Fruit fly (Drosophila melanogaster) whole organism, embryonic: ENCODE measurements around the gene CG42449.

Experiments used
- C15 ChIP-seq: fragments of 200-800 bp; sonication (Bioruptor generic); IDR thresholded peaks from 3 replicates; pipeline ENCODE4 v1.3.6; 2022; ENCODE audit warnings: missing biosample characterization, missing genetic modification characterization
- CG10321 ChIP-seq: fragments of 200-800 bp; sonication (Bioruptor generic); IDR thresholded peaks from 2 replicates; pipeline ENCODE4 v1.3.6; 2022; ENCODE audit warnings: missing biosample characterization, missing genetic modification characterization
- CG10366 ChIP-seq: fragments of 200-800 bp; sonication (Bioruptor generic); IDR thresholded peaks from 2 replicates; pipeline ENCODE4 v1.3.6; 2022; ENCODE audit warnings: missing biosample characterization, missing genetic modification characterization
- CG10543 ChIP-seq: fragments of 200-800 bp; sonication (Bioruptor generic); optimal IDR thresholded peaks from 3 replicates; lab custom pipeline; 2017; ENCODE audit warnings: missing biosample characterization, mild to moderate bottlenecking, missing genetic modification characterization, moderate library complexity
- CG11723 ChIP-seq: fragments of 200-800 bp; sonication (Bioruptor generic); optimal IDR thresholded peaks from 2 replicates; lab custom pipeline; 2017; ENCODE audit warnings: missing biosample characterization, mild to moderate bottlenecking, missing genetic modification characterization
- CG12236 ChIP-seq: fragments of 200-800 bp; sonication (Bioruptor generic); optimal IDR thresholded peaks from 2 replicates; lab custom pipeline; 2016; ENCODE audit warnings: missing biosample characterization, missing genetic modification characterization
- CG13123 ChIP-seq: fragments of 200-800 bp; sonication (Bioruptor generic); optimal IDR thresholded peaks from 2 replicates; lab custom pipeline; 2016; ENCODE audit warnings: missing biosample characterization, missing genetic modification characterization
- CG14965 ChIP-seq: fragments of 200-800 bp; sonication (Bioruptor generic); optimal IDR thresholded peaks from 2 replicates; lab custom pipeline; 2016; ENCODE audit warnings: missing biosample characterization, missing genetic modification characterization, borderline replicate concordance
- CG1529 ChIP-seq: fragments of 200-800 bp; sonication (Bioruptor generic); optimal IDR thresholded peaks from 3 replicates; lab custom pipeline; 2018; ENCODE audit warnings: missing biosample characterization, missing genetic modification characterization
- CG17385 ChIP-seq: fragments of 200-800 bp; sonication (Bioruptor generic); optimal IDR thresholded peaks from 3 replicates; lab custom pipeline; 2018; ENCODE audit warnings: missing biosample characterization, mild to moderate bottlenecking, missing genetic modification characterization
- CG17802 ChIP-seq: fragments of 200-800 bp; sonication (Bioruptor generic); optimal IDR thresholded peaks from 2 replicates; lab custom pipeline; 2018; ENCODE audit warnings: missing biosample characterization, mild to moderate bottlenecking, missing genetic modification characterization, moderate library complexity
- CG3726 ChIP-seq: fragments of 200-800 bp; sonication (Bioruptor generic); IDR thresholded peaks from 3 replicates; pipeline ENCODE4, ENCODE4 v1.3.6; 2022; ENCODE audit warnings: missing biosample characterization, missing genetic modification characterization
- CG4328 ChIP-seq: fragments of 200-800 bp; sonication (Bioruptor generic); optimal IDR thresholded peaks from 3 replicates; lab custom pipeline; 2017; ENCODE audit warnings: missing biosample characterization, missing genetic modification reagents, missing genetic modification characterization
- CG4424 ChIP-seq: fragments of 200-800 bp; sonication (Bioruptor generic); optimal IDR thresholded peaks from 3 replicates; lab custom pipeline; 2016; ENCODE audit warnings: missing biosample characterization, missing genetic modification characterization
- CG4730 ChIP-seq: fragments of 200-800 bp; sonication (Bioruptor generic); IDR thresholded peaks from 2 replicates; pipeline ENCODE4 v1.3.6; 2022; ENCODE audit warnings: missing biosample characterization, missing genetic modification characterization
- CG7357 ChIP-seq: fragments of 200-800 bp; sonication (Bioruptor generic); IDR thresholded peaks from 3 replicates; pipeline ENCODE4 v1.3.6; 2022; ENCODE audit warnings: missing biosample characterization, missing genetic modification characterization
- CG8478 ChIP-seq: fragments of >200 bp; optimal IDR thresholded peaks from 2 replicates; lab custom pipeline; 2018
- Doc3 ChIP-seq: fragments of 200-800 bp; sonication (Bioruptor generic); IDR thresholded peaks from 3 replicates; pipeline ENCODE4 v1.3.6; 2022; ENCODE audit warnings: missing biosample characterization, missing genetic modification characterization; ENCODE audit not compliant: partially characterized antibody
- GATAe ChIP-seq: fragments of 200-800 bp; sonication (Bioruptor generic); conservative IDR thresholded peaks from 2 replicates; pipeline ENCODE4 v1.3.6; 2022; ENCODE audit warnings: missing biosample characterization, missing genetic modification characterization
- HLH4C ChIP-seq: fragments of 200-800 bp; sonication (Bioruptor generic); IDR thresholded peaks from 3 replicates; pipeline ENCODE4 v1.3.6; 2022; ENCODE audit warnings: missing biosample characterization, missing genetic modification characterization; ENCODE audit not compliant: partially characterized antibody
- HLHmδ ChIP-seq: fragments of 200-800 bp; sonication (Bioruptor generic); optimal IDR thresholded peaks from 2 replicates; lab custom pipeline; 2018; ENCODE audit warnings: missing biosample characterization, mild to moderate bottlenecking, missing genetic modification characterization, moderate library complexity
- Hmr ChIP-seq: fragments of 200-800 bp; sonication (Bioruptor generic); optimal IDR thresholded peaks from 3 replicates; lab custom pipeline; 2017; ENCODE audit warnings: mild to moderate bottlenecking, missing biosample characterization, missing genetic modification reagents, missing genetic modification characterization
- Hr78 ChIP-seq, 2 experiments: fragments of 200-800 bp in 1 of 2; fragments of >200 bp in 1 of 2; sonication (Bioruptor generic) in 1 of 2; optimal IDR thresholded peaks; 2 replicates each; lab custom pipeline; 2017 to 2019; ENCODE audit warnings: missing biosample characterization in 2 of 2, missing genetic modification characterization in 2 of 2, mild to moderate bottlenecking in 1 of 2, moderate library complexity in 1 of 2
- Mrtf ChIP-seq: fragments of 200-800 bp; sonication (Bioruptor generic); IDR thresholded peaks from 3 replicates; pipeline ENCODE4 v1.3.6; 2022; ENCODE audit warnings: missing biosample characterization, missing genetic modification characterization
- Myb ChIP-seq: fragments of 200-800 bp; sonication (Bioruptor generic); optimal IDR thresholded peaks from 2 replicates; lab custom pipeline; 2016; ENCODE audit warnings: missing biosample characterization, missing genetic modification characterization
- NC2α ChIP-seq: fragments of 200-800 bp; sonication (Bioruptor generic); optimal IDR thresholded peaks from 2 replicates; lab custom pipeline; 2016; ENCODE audit warnings: missing biosample characterization, missing genetic modification characterization
- Rx ChIP-seq: fragments of 200-800 bp; sonication (Bioruptor generic); IDR thresholded peaks from 2 replicates; pipeline ENCODE4 v1.3.6; 2022; ENCODE audit warnings: missing biosample characterization, missing genetic modification characterization
- amos ChIP-seq: fragments of 200-800 bp; sonication (Bioruptor generic); IDR thresholded peaks from 2 replicates; pipeline ENCODE4 v1.3.6; 2022; ENCODE audit warnings: missing biosample characterization, missing genetic modification characterization; ENCODE audit not compliant: partially characterized antibody
- chinmo ChIP-seq: fragments of 200-800 bp; sonication (Bioruptor generic); IDR thresholded peaks from 4 replicates; pipeline ENCODE4 v1.3.6; 2022; ENCODE audit warnings: missing biosample characterization, missing genetic modification characterization; ENCODE audit not compliant: partially characterized antibody
- croc ChIP-seq: fragments of 200-800 bp; sonication (Bioruptor generic); conservative IDR thresholded peaks from 3 replicates; pipeline ENCODE4 v1.3.6; 2022; ENCODE audit warnings: missing biosample characterization, missing genetic modification characterization
- disco-r ChIP-seq: fragments of 200-800 bp; sonication (Bioruptor generic); optimal IDR thresholded peaks from 2 replicates; lab custom pipeline; 2016; ENCODE audit warnings: missing biosample characterization, missing genetic modification characterization
- emc ChIP-seq: fragments of 200-800 bp; sonication (Bioruptor generic); optimal IDR thresholded peaks from 2 replicates; lab custom pipeline; 2016; ENCODE audit warnings: missing biosample characterization, missing genetic modification characterization
- en ChIP-seq: fragments of 200-800 bp; sonication (Bioruptor generic); optimal IDR thresholded peaks from 2 replicates; lab custom pipeline; 2016; ENCODE audit warnings: missing biosample characterization, missing genetic modification characterization
- gce ChIP-seq: fragments of 200-800 bp; sonication (Bioruptor generic); IDR thresholded peaks from 3 replicates; pipeline ENCODE4 v1.3.6; 2022; ENCODE audit warnings: missing biosample characterization, missing genetic modification characterization
- inv ChIP-seq: fragments of 200-800 bp; sonication (Bioruptor generic); IDR thresholded peaks from 2 replicates; pipeline ENCODE4 v1.3.6; 2022; ENCODE audit warnings: missing biosample characterization, missing genetic modification characterization; ENCODE audit not compliant: partially characterized antibody
- jigr1 ChIP-seq: fragments of 200-800 bp; sonication (Bioruptor generic); IDR thresholded peaks from 3 replicates; pipeline ENCODE4 v1.3.6; 2022; ENCODE audit warnings: missing biosample characterization, missing genetic modification characterization
- ken ChIP-seq: fragments of 200-800 bp; sonication (Bioruptor generic); IDR thresholded peaks from 3 replicates; pipeline ENCODE4 v1.3.6; 2022; ENCODE audit warnings: missing biosample characterization, missing genetic modification characterization
- klu ChIP-seq: fragments of 200-800 bp; sonication (Bioruptor generic); IDR thresholded peaks from 2 replicates; pipeline ENCODE4 v1.3.6; 2022; ENCODE audit warnings: missing biosample characterization, missing genetic modification characterization
- lbe ChIP-seq: fragments of 200-800 bp; sonication (Bioruptor generic); optimal IDR thresholded peaks from 2 replicates; lab custom pipeline; 2016; ENCODE audit warnings: missing biosample characterization, mild to moderate bottlenecking, missing genetic modification characterization
- luna ChIP-seq: fragments of 200-800 bp; sonication (Bioruptor generic); optimal IDR thresholded peaks from 2 replicates; lab custom pipeline; 2016; ENCODE audit warnings: missing biosample characterization, missing genetic modification characterization
- nerfin-1 ChIP-seq: fragments of 200-800 bp; sonication (Bioruptor generic); optimal IDR thresholded peaks from 3 replicates; lab custom pipeline; 2019; ENCODE audit warnings: missing biosample characterization, mild to moderate bottlenecking, missing genetic modification characterization, moderate library complexity
- pfk ChIP-seq: fragments of 200-800 bp; sonication (Bioruptor generic); optimal IDR thresholded peaks from 2 replicates; lab custom pipeline; 2018; ENCODE audit warnings: missing biosample characterization, mild to moderate bottlenecking, missing genetic modification characterization, moderate library complexity
- run ChIP-seq: fragments of 200-800 bp; sonication (Bioruptor generic); optimal IDR thresholded peaks from 3 replicates; lab custom pipeline; 2018; ENCODE audit warnings: missing biosample characterization, mild to moderate bottlenecking, missing genetic modification characterization
- sug ChIP-seq: fragments of 200-800 bp; optimal IDR thresholded peaks from 2 replicates; lab custom pipeline; 2019; ENCODE audit warnings: missing biosample characterization, mild to moderate bottlenecking, missing genetic modification characterization, moderate library complexity
- tll ChIP-seq, 2 experiments: fragments of 200-800 bp in 1 of 2; fragments of >200 bp in 1 of 2; sonication (Bioruptor generic) in 1 of 2; optimal IDR thresholded peaks; 2 replicates each; lab custom pipeline; 2017 to 2019; ENCODE audit warnings: missing biosample characterization in 2 of 2, missing genetic modification characterization in 2 of 2, mild to moderate bottlenecking in 1 of 2, moderate library complexity in 1 of 2
- ttk ChIP-seq: fragments of 200-800 bp; sonication (Bioruptor generic); IDR thresholded peaks from 2 replicates; pipeline ENCODE4 v2.1.2; 2022; ENCODE audit warnings: missing biosample characterization, missing genetic modification characterization
- tup ChIP-seq: fragments of 200-800 bp; sonication (Bioruptor generic); optimal IDR thresholded peaks from 2 replicates; lab custom pipeline; 2016; ENCODE audit warnings: missing biosample characterization, mild to moderate bottlenecking, missing genetic modification characterization, moderate library complexity
- vnd ChIP-seq: fragments of 200-800 bp; sonication (Bioruptor generic); IDR thresholded peaks from 3 replicates; pipeline ENCODE4 v1.3.6; 2022; ENCODE audit warnings: missing biosample characterization, missing genetic modification characterization; ENCODE audit not compliant: partially characterized antibody

The CG42449 gene

dm6 chrX:5698087-5698727 lies 15.2 kb downstream of the CG42449 start, which contains the start of gene AdamTS-B (continued):
- TF ChIP-seq CG10543 (GFP tag; lab: Kevin White, UChicago) (peak; percentile 33), klu (no peak), CG4424 (GFP tag; lab: Kevin White, UChicago) (peak; percentile 48), pfk (no peak), chinmo (GFP tag; lab: Robert Waterston, UW) (no peak), CG14965 (GFP tag; lab: Kevin White, UChicago) (no peak), CG4328 (GFP tag; lab: Kevin White, UChicago) (no peak), Hmr (GFP tag; lab: Kevin White, UChicago) (peak; percentile 28), vnd (no peak), C15 (no peak), Doc3 (GFP tag; lab: Robert Waterston, UW) (no peak), emc (GFP tag; lab: Kevin White, UChicago) (no peak), HLH4C (no peak), CG1529 (GFP tag; lab: Kevin White, UChicago) (no peak), CG10321 (GFP tag; lab: Robert Waterston, UW) (no peak), run (tag; lab: Kevin White, UChicago) (no peak), CG13123 (GFP tag; lab: Kevin White, UChicago) (no peak), CG17802 (no peak), inv (GFP tag; lab: Robert Waterston, UW) (no peak), CG7357 (GFP tag; lab: Robert Waterston, UW) (no peak), CG12236 (GFP tag; lab: Kevin White, UChicago) (no peak), disco-r (GFP tag; lab: Kevin White, UChicago) (no peak), NC2α (GFP tag; lab: Kevin White, UChicago) (no peak)

dm6 chrX:5699824-5700498 lies 16.9 kb downstream of the CG42449 start:
- no peak for TF ChIP-seq luna (GFP tag; lab: Kevin White, UChicago)
- peak; percentile 23 for TF ChIP-seq nerfin-1 (tag; lab: Kevin White, UChicago)
- TF ChIP-seq HLHmδ (GFP tag; lab: Kevin White, UChicago) = no peak
- peak; percentile 22 for TF ChIP-seq sug (tag; lab: Kevin White, UChicago)
- no peak for TF ChIP-seq gce (GFP tag; lab: Robert Waterston, UW)
- no peak for TF ChIP-seq CG8478 (lab: Kevin White, UChicago)
- TF ChIP-seq amos (GFP tag; lab: Robert Waterston, UW) = no peak
- no peak for TF ChIP-seq tup (GFP tag; lab: Kevin White, UChicago)
- peak in 1 of 2 experiments; percentile 21 for TF ChIP-seq Hr78 (GFP tag; optimal IDR thresholded peaks at IDR 0.05; lab: Kevin White, UChicago)
- TF ChIP-seq GATAe (GFP tag; lab: Robert Waterston, UW) = no peak
- TF ChIP-seq croc = peak; percentile 48; the same call in 2 of the 3 replicates
- peak; percentile 33; the same call in 1 of the 3 replicates for TF ChIP-seq CG3726 (GFP tag; lab: Robert Waterston, UW)
- no peak for TF ChIP-seq CG4730 (GFP tag; lab: Robert Waterston, UW)
- TF ChIP-seq Myb (GFP tag; lab: Kevin White, UChicago) = peak; percentile 4
- 0 out of 3 replicates have a peak, but pooled peaks have one; percentile 25 for TF ChIP-seq Mrtf
- no peak for TF ChIP-seq CG13123 (GFP tag; lab: Kevin White, UChicago)
- no peak for TF ChIP-seq en (GFP tag; lab: Kevin White, UChicago)
- peak; percentile 26 for TF ChIP-seq CG11723
- TF ChIP-seq lbe (GFP tag; lab: Kevin White, UChicago) = peak; percentile 46
- TF ChIP-seq ken = peak; percentile 67; the same call in 1 of the 3 replicates
- peak; percentile 45 for TF ChIP-seq CG17385 (GFP tag; lab: Kevin White, UChicago)
- peak; percentile 41; the same call in 1 of the 3 replicates for TF ChIP-seq jigr1 (GFP tag; lab: Robert Waterston, UW)
- TF ChIP-seq CG10366 (GFP tag; lab: Robert Waterston, UW) = peak; percentile 57
- 0 out of 2 replicates have a peak, but pooled peaks have one; percentile 37 for TF ChIP-seq Rx (GFP tag; lab: Robert Waterston, UW)
- TF ChIP-seq tll (GFP tag; optimal IDR thresholded peaks at IDR 0.05; lab: Kevin White, UChicago) = no peak
- peak; percentile 41; the same call in 1 of the 2 replicates for TF ChIP-seq ttk
